Worm (Caenorhabditis elegans): ENCODE results near the gene apc-10.

DNA sequence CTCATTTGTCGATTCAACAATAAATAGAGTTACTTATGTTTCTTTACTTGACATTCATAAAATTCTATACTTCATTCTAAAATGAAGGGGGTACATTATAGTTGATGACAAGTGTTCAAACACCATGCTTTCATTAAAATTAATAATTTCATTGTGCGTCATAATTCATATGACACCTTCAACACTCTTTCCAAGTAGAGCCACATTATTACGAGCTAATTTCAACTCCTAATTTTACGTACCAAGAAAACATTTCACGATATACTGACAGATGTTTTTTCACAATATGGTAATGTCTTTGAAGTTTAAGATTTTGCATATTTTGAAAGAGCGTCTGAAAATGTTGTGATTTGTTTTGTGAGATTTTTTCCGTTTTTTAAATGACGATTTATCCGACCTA lies 39.3 kb upstream of the apc-10 start:
- TF ChIP-seq elt-2 (tag; optimal IDR thresholded peaks at IDR 0.05) (no peak), pax-1 (tag; optimal IDR thresholded peaks at IDR 0.05) (no peak), nfya-1 (tag; optimal IDR thresholded peaks at IDR 0.05) (no peak), ceh-6 (GFP tag; optimal IDR thresholded peaks at IDR 0.05) (no peak), tbx-2 (tag; optimal IDR thresholded peaks at IDR 0.05) (no peak), dve-1 (tag; optimal IDR thresholded peaks at IDR 0.05) (no peak), ceh-24 (tag; optimal IDR thresholded peaks at IDR 0.05) (no peak), eyg-1 (tag; optimal IDR thresholded peaks at IDR 0.05) (no peak), F13H6.1 (tag; optimal IDR thresholded peaks at IDR 0.05) (no peak), ama-1 (optimal IDR thresholded peaks at IDR 0.05) (no peak), dmd-4 (tag; optimal IDR thresholded peaks at IDR 0.05; ENCODE audit: borderline replicate concordance) (no peak), hlh-30 (tag; optimal IDR thresholded peaks at IDR 0.05; ENCODE audit: insufficient read depth) (no peak)
